Worm (Caenorhabditis elegans) whole organism, late embryonic: ENCODE measurements around the gene R09A8.1.

Experiments
- K02D7.2 ChIP-seq: sonication (generic microtip); optimal IDR thresholded peaks from 2 replicates; lab custom pipeline; 2017; ENCODE audit warnings: mild to moderate bottlenecking, missing genetic modification characterization, missing compliant biosample characterization
- ama-1 ChIP-seq: fragments of 150-350 bp; optimal IDR thresholded peaks from 2 replicates; lab custom pipeline; 2014
- ets-4 ChIP-seq: sonication (generic microtip); optimal IDR thresholded peaks from 2 replicates; lab custom pipeline; 2016; ENCODE audit warnings: missing genetic modification characterization, missing compliant biosample characterization
- nhr-232 ChIP-seq: sonication (generic microtip); optimal IDR thresholded peaks from 2 replicates; lab custom pipeline; 2016; ENCODE audit warnings: missing genetic modification characterization, missing compliant biosample characterization
- pqm-1 ChIP-seq: sonication (generic microtip); optimal IDR thresholded peaks from 2 replicates; lab custom pipeline; 2016; ENCODE audit warnings: missing genetic modification characterization, missing compliant biosample characterization
- unc-55 ChIP-seq: sonication (generic microtip); optimal IDR thresholded peaks from 2 replicates; lab custom pipeline; 2017; ENCODE audit warnings: missing biosample characterization, missing genetic modification reagents, missing genetic modification characterization
- zip-5 ChIP-seq: sonication (generic microtip); optimal IDR thresholded peaks from 2 replicates; lab custom pipeline; 2016; ENCODE audit warnings: missing genetic modification characterization, missing compliant biosample characterization

DNA sequence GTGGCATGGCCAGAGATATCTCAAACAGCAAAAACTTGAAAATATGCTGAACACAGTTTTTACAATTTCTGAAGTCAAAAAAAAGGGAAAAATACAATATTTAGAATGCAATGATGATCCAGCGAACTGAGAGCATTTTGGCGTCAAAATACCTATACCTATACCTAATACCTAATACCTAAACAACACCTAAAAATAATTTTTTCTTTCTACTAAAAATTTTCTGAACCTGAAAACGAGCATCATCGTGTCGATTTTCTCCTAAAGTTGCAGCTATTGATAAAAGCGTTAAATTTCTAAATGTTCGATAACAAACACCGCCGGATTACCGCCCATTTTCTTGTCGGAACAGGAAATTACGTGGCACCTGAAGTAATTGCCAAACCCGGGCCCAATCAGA is 16.7 kb upstream of the R09A8.1 start, which contains the start of gene T24D5.4:
- TF ChIP-seq zip-5 (no peak), ets-4 (tag; lab: Kevin White, UChicago) (no peak), unc-55 (GFP tag; lab: Kevin White, UChicago) (no peak), K02D7.2 (tag; lab: Kevin White, UChicago) (no peak), nhr-232 (tag; lab: Kevin White, UChicago) (no peak), ama-1 (lab: Kevin White, UChicago) (no peak), pqm-1 (no peak)
